Worm (Caenorhabditis elegans): ENCODE measurements around the gene sdz-8.

The sdz-8 gene

DNA sequence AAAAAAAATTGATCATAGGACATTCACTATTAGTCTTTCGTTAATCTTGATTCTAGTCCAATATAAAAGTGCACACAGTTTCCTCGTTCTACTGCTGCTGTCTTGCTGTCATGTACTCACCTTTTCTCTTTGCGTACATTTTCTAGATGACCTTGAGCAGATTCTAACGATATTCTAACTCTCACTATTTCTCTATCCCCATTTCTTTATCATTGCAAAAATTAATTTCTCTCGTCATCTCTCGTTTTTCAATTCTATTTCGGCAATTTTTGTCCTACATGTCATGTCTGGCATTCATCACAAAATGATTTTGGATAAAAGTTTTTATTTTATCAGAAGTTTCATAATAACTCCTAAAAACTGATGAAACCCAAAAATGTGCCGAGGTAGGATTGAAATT lies 7.2 kb downstream of the sdz-8 start, which contains the start of gene ttll-5 (continued):
- TF ChIP-seq fkh-10 (GFP tag; optimal IDR thresholded peaks at IDR 0.05): no peak
- peak; percentile 21 for TF ChIP-seq skn-1 (tag; optimal IDR thresholded peaks at IDR 0.05)
- no peak for TF ChIP-seq nhr-11 (tag; optimal IDR thresholded peaks at IDR 0.05)
- TF ChIP-seq nhr-20 (tag; optimal IDR thresholded peaks at IDR 0.05): peak; percentile 7
- peak; percentile 62 for TF ChIP-seq blmp-1 (tag; optimal IDR thresholded peaks at IDR 0.05)
- TF ChIP-seq tbx-2 (tag; optimal IDR thresholded peaks at IDR 0.05): no peak
- no peak for TF ChIP-seq Y116A8C.19 (tag; optimal IDR thresholded peaks at IDR 0.05; ENCODE audit: borderline replicate concordance)
- no peak for TF ChIP-seq mef-2 (tag; optimal IDR thresholded peaks at IDR 0.05)
- peak; percentile 77 for TF ChIP-seq nhr-85 (tag)
- TF ChIP-seq lin-35 (GFP tag; optimal IDR thresholded peaks at IDR 0.05): no peak
- TF ChIP-seq snpc-4 (tag; optimal IDR thresholded peaks at IDR 0.05): no peak
- TF ChIP-seq ama-1 (optimal IDR thresholded peaks at IDR 0.05): no peak
- peak; percentile 57 for TF ChIP-seq pag-3 (tag; optimal IDR thresholded peaks at IDR 0.05; ENCODE audit: borderline replicate concordance, insufficient read depth)
- TF ChIP-seq isw-1 (GFP tag; IDR thresholded peaks at IDR 0.05): no peak
- TF ChIP-seq C34B4.2 (tag; optimal IDR thresholded peaks at IDR 0.05): no peak
- TF ChIP-seq nhr-12 (tag; optimal IDR thresholded peaks at IDR 0.05): no peak
- no peak for TF ChIP-seq nhr-84 (tag; optimal IDR thresholded peaks at IDR 0.05)

DNA sequence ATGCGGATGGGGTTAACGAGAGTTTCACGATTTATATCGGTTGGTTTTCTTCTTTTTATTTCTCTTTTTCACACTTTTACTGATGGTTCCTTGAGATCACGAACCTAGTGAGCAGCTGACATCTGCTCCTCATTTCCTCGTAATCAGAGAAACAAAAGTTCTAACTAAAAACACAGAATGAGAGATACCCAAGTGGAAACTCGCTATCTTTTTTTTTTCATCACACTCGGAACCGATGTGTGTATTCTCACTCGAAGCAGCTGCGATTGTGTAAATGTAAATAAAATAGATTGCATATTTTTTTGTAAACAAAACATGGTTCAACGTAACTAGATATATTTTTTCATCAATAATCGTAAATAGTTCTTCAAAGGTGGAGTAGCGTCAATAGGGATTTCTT lies 9.6 kb downstream of the sdz-8 start:
- TF ChIP-seq rnt-1 (tag; optimal IDR thresholded peaks at IDR 0.05) (peak; percentile 61), irx-1 (tag; optimal IDR thresholded peaks at IDR 0.05) (no peak), nhr-71 (tag; optimal IDR thresholded peaks at IDR 0.05) (peak; percentile 72), ets-5 (GFP tag; IDR thresholded peaks at IDR 0.05) (no peak), unc-130 (tag; optimal IDR thresholded peaks at IDR 0.05) (peak; percentile 27), snu-23 (GFP tag; optimal IDR thresholded peaks at IDR 0.05) (peak; percentile 40), lin-14 (GFP tag; optimal IDR thresholded peaks at IDR 0.05) (peak; percentile 88), nhr-20 (tag; optimal IDR thresholded peaks at IDR 0.05) (peak; percentile 33), mab-9 (GFP tag; IDR thresholded peaks at IDR 0.05) (no peak), efl-1 (optimal IDR thresholded peaks at IDR 0.05) (peak in 1 of 2 experiments; percentile 18), efl-1 (GFP tag; optimal IDR thresholded peaks at IDR 0.05 in 1 of 2) (no peak), nhr-19 (GFP tag; conservative IDR thresholded peaks at IDR 0.05) (peak; percentile 48), mep-1 (tag; optimal IDR thresholded peaks at IDR 0.05) (peak; percentile 43), lsy-2 (tag; optimal IDR thresholded peaks at IDR 0.05) (peak; percentile 30 to 56), dsc-1 (tag; optimal IDR thresholded peaks at IDR 0.05) (peak; percentile 98), fkh-4 (tag; optimal IDR thresholded peaks at IDR 0.05; ENCODE audit: borderline replicate concordance) (peak; percentile 85), tbx-2 (tag; optimal IDR thresholded peaks at IDR 0.05) (no peak), isw-1 (GFP tag; IDR thresholded peaks at IDR 0.05) (no peak)

DNA sequence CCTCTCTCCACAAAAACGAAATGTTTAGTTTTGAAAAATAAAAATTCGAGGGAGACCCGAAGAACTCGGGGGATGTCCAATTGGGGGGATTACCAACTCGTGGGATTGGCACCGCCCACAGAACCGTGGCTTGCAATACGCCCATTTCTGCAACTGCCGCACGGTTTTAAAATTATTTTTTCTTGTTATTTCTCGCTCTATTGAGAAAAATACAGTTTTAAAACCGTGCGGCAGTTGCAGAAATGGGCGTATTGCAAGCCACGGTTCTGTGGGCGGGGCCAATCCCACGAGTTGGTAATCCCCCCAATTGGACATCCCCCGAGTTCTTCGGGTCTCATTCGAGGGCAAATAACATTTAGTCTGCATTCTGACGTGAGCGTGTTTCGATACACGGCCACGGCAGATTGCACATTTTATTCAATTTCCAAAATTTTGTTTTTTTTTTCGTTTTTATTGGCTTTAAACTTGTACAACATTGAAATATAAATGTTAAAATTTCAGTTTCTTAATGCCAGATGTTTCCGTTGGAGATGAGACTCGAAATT lies 11.1 kb downstream of the sdz-8 start, which contains the start of the genes C55A6.1 and C55A6.10:
Gene C55A6.1 (minus strand): TSS at position 116 of the 545 bp plus-strand sequence.
Gene C55A6.10 (plus strand): TSS at position 495 of the 545 bp plus-strand sequence.
- TF ChIP-seq C16A3.4 (tag; optimal IDR thresholded peaks at IDR 0.05) (peak; percentile 62), ceh-82 (tag; optimal IDR thresholded peaks at IDR 0.05) (peak in 2 of 3 experiments; percentile 9 to 41), nhr-19 (GFP tag; conservative IDR thresholded peaks at IDR 0.05) (peak; percentile 68), lin-35 (GFP tag; optimal IDR thresholded peaks at IDR 0.05) (peak; percentile 55 to 62), ceh-88 (GFP tag; IDR thresholded peaks at IDR 0.05) (peak; percentile 54; the same call in 1 of the 2 replicates), nhr-90 (tag; optimal IDR thresholded peaks at IDR 0.05; ENCODE audit: poor library complexity) (peak; percentile 79), nhr-71 (tag; optimal IDR thresholded peaks at IDR 0.05) (peak; percentile 86), pax-3 (tag; optimal IDR thresholded peaks at IDR 0.05) (peak; percentile 20), dpl-1 (GFP tag; optimal IDR thresholded peaks at IDR 0.05) (peak; percentile 35 to 67 (median 50)), egl-13 (tag; optimal IDR thresholded peaks at IDR 0.05) (peak; percentile 52), sox-4 (tag; optimal IDR thresholded peaks at IDR 0.05) (peak; percentile 17), nhr-20 (tag; optimal IDR thresholded peaks at IDR 0.05) (peak; percentile 82), F16B12.6 (tag; optimal IDR thresholded peaks at IDR 0.05) (peak; percentile 93), rnt-1 (tag; optimal IDR thresholded peaks at IDR 0.05) (peak; percentile 59), nhr-85 (tag) (peak; percentile 84), efl-1 (optimal IDR thresholded peaks at IDR 0.05) (peak; percentile 60 to 69), efl-1 (GFP tag; optimal IDR thresholded peaks at IDR 0.05 in 1 of 2) (peak; percentile 61 to 94), isw-1 (GFP tag; IDR thresholded peaks at IDR 0.05) (peak; percentile 59), jun-1 (tag; optimal IDR thresholded peaks at IDR 0.05) (peak; percentile 30), lsy-2 (tag; optimal IDR thresholded peaks at IDR 0.05) (peak; percentile 56 to 73), snu-23 (GFP tag; optimal IDR thresholded peaks at IDR 0.05) (peak; percentile 84), unc-130 (tag; optimal IDR thresholded peaks at IDR 0.05) (peak; percentile 18), grh-1 (GFP tag; IDR thresholded peaks at IDR 0.05) (peak; percentile 64), mep-1 (tag; optimal IDR thresholded peaks at IDR 0.05) (peak; percentile 74), fkh-8 (tag; optimal IDR thresholded peaks at IDR 0.05) (peak; percentile 59), dsc-1 (tag; optimal IDR thresholded peaks at IDR 0.05) (peak; percentile 30), blmp-1 (tag; optimal IDR thresholded peaks at IDR 0.05) (peak; percentile 52), lir-3 (tag; optimal IDR thresholded peaks at IDR 0.05; ENCODE audit: poor library complexity) (peak; percentile 66), skn-1 (tag; optimal IDR thresholded peaks at IDR 0.05) (peak; percentile 38), swsn-7 (tag; optimal IDR thresholded peaks at IDR 0.05) (peak; percentile 79), fkh-10 (GFP tag; optimal IDR thresholded peaks at IDR 0.05) (peak; percentile 60)

All from whole organism, L1 larva.